Worm (Caenorhabditis elegans): ENCODE data around the gene F52H3.6.

- TF ChIP-seq gmeb-2 (tag; optimal IDR thresholded peaks at IDR 0.05), result no peak
- no peak for TF ChIP-seq pag-3 (tag; optimal IDR thresholded peaks at IDR 0.05; ENCODE audit: borderline replicate concordance)
- TF ChIP-seq F13H6.1 (tag; optimal IDR thresholded peaks at IDR 0.05), result no peak
- TF ChIP-seq ceh-19 (GFP tag; optimal IDR thresholded peaks at IDR 0.05), result no peak
- TF ChIP-seq ceh-22 (tag; optimal IDR thresholded peaks at IDR 0.05), result no peak
- TF ChIP-seq ceh-45 (GFP tag; IDR thresholded peaks at IDR 0.05), result no peak
- no peak for TF ChIP-seq ama-1 (optimal IDR thresholded peaks at IDR 0.05)
- TF ChIP-seq K02D7.2 (tag; optimal IDR thresholded peaks at IDR 0.05), result no peak
- TF ChIP-seq pqm-1 (tag; optimal IDR thresholded peaks at IDR 0.05), result no peak
- no peak for TF ChIP-seq dve-1 (tag; optimal IDR thresholded peaks at IDR 0.05)
- no peak for TF ChIP-seq pha-2 (tag; optimal IDR thresholded peaks at IDR 0.05)
- TF ChIP-seq nfya-1 (tag; optimal IDR thresholded peaks at IDR 0.05), result no peak
- TF ChIP-seq elt-2 (tag; optimal IDR thresholded peaks at IDR 0.05), result no peak
Observed at ce11 chrII:9990812-9991211, 37.4 kb downstream of the F52H3.6 start, which contains the start of gene lec-3.

All from whole organism, late embryonic.